Worm (Caenorhabditis elegans) whole organism, late embryonic: ENCODE measurements around the gene Y73C8C.12.

Experiments used
- ceh-22 ChIP-seq: sonication (generic microtip); optimal IDR thresholded peaks from 2 replicates; lab custom pipeline; 2017; ENCODE audit warnings: missing biosample characterization, missing genetic modification characterization
- ceh-31 ChIP-seq: sonication (generic microtip); optimal IDR thresholded peaks from 2 replicates; lab custom pipeline; 2016; ENCODE audit warnings: missing genetic modification characterization, missing compliant biosample characterization
- ceh-6 ChIP-seq: fragments of 200-800 bp; sonication (Bioruptor generic); optimal IDR thresholded peaks from 2 replicates; lab custom pipeline; 2018; ENCODE audit warnings: mild to moderate bottlenecking, missing genetic modification characterization, missing compliant biosample characterization
- eyg-1 ChIP-seq: sonication (generic microtip); optimal IDR thresholded peaks from 2 replicates; lab custom pipeline; 2016; ENCODE audit warnings: missing genotype, missing genetic modification characterization, missing compliant biosample characterization
- hlh-15 ChIP-seq: sonication (generic microtip); optimal IDR thresholded peaks from 2 replicates; lab custom pipeline; 2016; ENCODE audit warnings: missing genetic modification characterization, missing compliant biosample characterization
- lin-11 ChIP-seq: fragments of 200-800 bp; sonication (Bioruptor generic); optimal IDR thresholded peaks from 2 replicates; lab custom pipeline; 2018; ENCODE audit warnings: mild to moderate bottlenecking, missing genetic modification characterization, missing compliant biosample characterization
- nhr-11 ChIP-seq: fragments of 150-350 bp; optimal IDR thresholded peaks from 2 replicates; lab custom pipeline; 2014; ENCODE audit warnings: missing biosample characterization, missing genetic modification characterization
- pat-9 ChIP-seq: fragments of 200-800 bp; sonication (Bioruptor generic); optimal IDR thresholded peaks from 2 replicates; lab custom pipeline; 2018; ENCODE audit warnings: mild to moderate bottlenecking, missing genetic modification characterization, moderate library complexity, missing compliant biosample characterization
- pqm-1 ChIP-seq: sonication (generic microtip); optimal IDR thresholded peaks from 2 replicates; lab custom pipeline; 2016; ENCODE audit warnings: missing genetic modification characterization, missing compliant biosample characterization

DNA sequence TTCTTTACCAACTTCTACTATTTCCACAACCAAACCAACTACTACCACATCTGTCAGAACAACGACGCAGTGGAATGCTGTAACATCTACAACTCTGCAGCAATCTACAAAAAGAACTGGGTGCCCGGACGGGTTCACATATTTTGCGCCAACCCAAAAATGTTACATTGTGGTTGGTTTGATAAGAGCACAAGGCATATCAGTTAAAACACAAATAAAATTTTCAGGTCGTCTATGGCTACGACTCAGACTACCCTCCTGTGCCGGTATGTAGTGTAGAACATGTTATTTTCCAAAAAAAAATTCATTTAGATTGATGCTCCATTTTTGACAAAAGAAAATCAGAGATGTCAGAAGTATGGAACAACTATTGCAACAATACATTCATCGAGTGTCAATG lies 5.8 kb upstream of the Y73C8C.12 start:
- no peak for TF ChIP-seq ceh-22 (tag; lab: Kevin White, UChicago)
- no peak for TF ChIP-seq lin-11 (tag; lab: Kevin White, UChicago)
- TF ChIP-seq pat-9 (tag; lab: Kevin White, UChicago): no peak
- no peak for TF ChIP-seq hlh-15 (tag; lab: Kevin White, UChicago)
- TF ChIP-seq eyg-1 (tag; lab: Kevin White, UChicago): no peak
- TF ChIP-seq ceh-31 (tag; lab: Kevin White, UChicago): no peak
- TF ChIP-seq ceh-6 (GFP tag; lab: Kevin White, UChicago): no peak
- no peak for TF ChIP-seq nhr-11 (tag; lab: Kevin White, UChicago)
- TF ChIP-seq pqm-1 (tag; lab: Kevin White, UChicago): no peak
